Worm (Caenorhabditis elegans) whole organism, mixed stage, embryonic: Measurements from ENCODE around the gene Y41C4A.12.

Experiments
- ces-1 ChIP-seq: fragments of 150-350 bp; optimal IDR thresholded peaks from 2 replicates; lab custom pipeline; 2014; ENCODE audit warnings: missing biosample characterization, missing genetic modification reagents, missing genetic modification characterization
- drap-1 ChIP-seq: fragments of 200-800 bp; sonication (Bioruptor generic); optimal IDR thresholded peaks from 3 replicates; lab custom pipeline; 2018; ENCODE audit warnings: mild to moderate bottlenecking, missing genetic modification characterization, missing compliant biosample characterization
- flh-1 ChIP-seq: fragments of 200-800 bp; sonication (Bioruptor generic); optimal IDR thresholded peaks from 2 replicates; lab custom pipeline; 2018; ENCODE audit warnings: mild to moderate bottlenecking, missing genetic modification characterization, moderate library complexity, missing compliant biosample characterization
- lin-13 ChIP-seq: fragments of 150-350 bp; optimal IDR thresholded peaks from 2 replicates; lab custom pipeline; 2014; ENCODE audit warnings: missing biosample characterization, missing genetic modification characterization
- lsy-2 ChIP-seq: fragments of 150-350 bp; optimal IDR thresholded peaks from 2 replicates; lab custom pipeline; 2014; ENCODE audit warnings: missing biosample characterization, missing genetic modification characterization
- nhr-12 ChIP-seq: fragments of 150-350 bp; optimal IDR thresholded peaks from 2 replicates; lab custom pipeline; 2014; ENCODE audit warnings: missing biosample characterization, missing genetic modification characterization
- nhr-237 ChIP-seq: fragments of 150-350 bp; optimal IDR thresholded peaks from 2 replicates; lab custom pipeline; 2014; ENCODE audit warnings: missing biosample characterization, missing genetic modification characterization
- nhr-76 ChIP-seq: sonication (generic microtip); optimal IDR thresholded peaks from 2 replicates; lab custom pipeline; 2017; ENCODE audit warnings: missing biosample characterization, missing genetic modification characterization
- sem-2 ChIP-seq: fragments of 200-800 bp; sonication (Bioruptor generic); optimal IDR thresholded peaks from 2 replicates; lab custom pipeline; 2018; ENCODE audit warnings: mild to moderate bottlenecking, missing genetic modification characterization, missing compliant biosample characterization
- tbx-8 ChIP-seq: fragments of 200-800 bp; sonication (Bioruptor generic); optimal IDR thresholded peaks from 2 replicates; lab custom pipeline; 2018; ENCODE audit warnings: mild to moderate bottlenecking, missing genetic modification characterization, moderate library complexity, missing compliant biosample characterization
- ztf-11 ChIP-seq: fragments of 150-350 bp; optimal IDR thresholded peaks from 2 replicates; lab custom pipeline; 2014; ENCODE audit warnings: missing biosample characterization, missing genetic modification characterization

- no peak for TF ChIP-seq lin-13 (tag; lab: Kevin White, UChicago)
- TF ChIP-seq ztf-11 = no peak
- TF ChIP-seq tbx-8 (GFP tag; lab: Kevin White, UChicago) = no peak
- no peak for TF ChIP-seq nhr-237 (tag; lab: Kevin White, UChicago)
- TF ChIP-seq flh-1 = no peak
- TF ChIP-seq drap-1 = no peak
- TF ChIP-seq ces-1 (GFP tag; lab: Kevin White, UChicago) = no peak
- no peak for TF ChIP-seq lsy-2
- TF ChIP-seq sem-2 = no peak
- TF ChIP-seq nhr-12 (tag; lab: Kevin White, UChicago) = no peak
- TF ChIP-seq nhr-76 (tag; lab: Kevin White, UChicago) = no peak
Observed at ce11 chrIII:11683038-11683437, 43.5 kb downstream of the Y41C4A.12 start.
